Fruit fly (Drosophila melanogaster) whole organism: ENCODE data around the gene CG2854.

ENCODE experiments used
- CG8478 ChIP-seq: fragments of >200 bp; optimal IDR thresholded peaks from 2 replicates; lab custom pipeline; 2018; ENCODE audit warnings: inconsistent platforms
- pan ChIP-seq: fragments of >200 bp; optimal IDR thresholded peaks from 2 replicates; lab custom pipeline; 2017
- psq ChIP-seq: fragments of >200 bp; optimal IDR thresholded peaks from 2 replicates; lab custom pipeline; 2017
- usp ChIP-seq: fragments of >200 bp; optimal IDR thresholded peaks from 2 replicates; lab custom pipeline; 2017; ENCODE audit warnings: missing biosample characterization, missing genetic modification characterization, mixed read lengths

dm6 chrX:2294474-2295434 is 32.2 kb upstream of the CG2854 start:
- TF ChIP-seq CG8478 (lab: Kevin White, UChicago) (no peak), psq (lab: Kevin White, UChicago) (no peak), pan (lab: Kevin White, UChicago) (no peak), usp (GFP tag; lab: Kevin White, UChicago) (no peak)
